Fruit fly (Drosophila melanogaster) whole organism, prepupa: ENCODE data around the gene h-cup.

Experiments used
- Blimp-1 ChIP-seq: fragments of 200-800 bp; sonication (Bioruptor generic); optimal IDR thresholded peaks from 3 replicates; lab custom pipeline; 2017; ENCODE audit warnings: missing biosample characterization, missing genetic modification characterization, mild to moderate bottlenecking, moderate library complexity, missing genetic modification reagents
- CG11294 ChIP-seq: fragments of 200-800 bp; sonication (Bioruptor generic); IDR thresholded peaks from 2 replicates; pipeline ENCODE4 v1.3.6; 2022; ENCODE audit warnings: missing biosample characterization, missing genetic modification characterization
- CG11762 ChIP-seq: fragments of 200-800 bp; sonication (Bioruptor generic); optimal IDR thresholded peaks from 3 replicates; lab custom pipeline; 2016; ENCODE audit warnings: missing biosample characterization, missing genetic modification characterization; ENCODE audit not compliant: insufficient read depth
- CG11902 ChIP-seq: fragments of 200-800 bp; sonication (Bioruptor generic); optimal IDR thresholded peaks from 3 replicates; lab custom pipeline; 2016; ENCODE audit warnings: missing biosample characterization, missing genetic modification characterization
- CG15336 ChIP-seq: fragments of 200-800 bp; sonication (Bioruptor generic); IDR thresholded peaks from 2 replicates; pipeline ENCODE4 v1.3.6; 2022; ENCODE audit warnings: missing biosample characterization, missing genetic modification characterization
- CG32006 ChIP-seq: fragments of 200-800 bp; sonication (Bioruptor generic); optimal IDR thresholded peaks from 3 replicates; lab custom pipeline; 2017; ENCODE audit warnings: missing biosample characterization, mild to moderate bottlenecking, missing genetic modification characterization
- CG3919 ChIP-seq: fragments of 200-800 bp; sonication (Bioruptor generic); optimal IDR thresholded peaks from 3 replicates; lab custom pipeline; 2016; ENCODE audit warnings: missing biosample characterization, missing genetic modification characterization
- CG4318 ChIP-seq: fragments of 200-800 bp; sonication (Bioruptor generic); optimal IDR thresholded peaks from 3 replicates; lab custom pipeline; 2017; ENCODE audit warnings: missing biosample characterization, mild to moderate bottlenecking, missing genetic modification characterization
- CG6163 ChIP-seq: fragments of 200-800 bp; sonication (Bioruptor generic); IDR thresholded peaks from 3 replicates; pipeline ENCODE4 v1.3.6; 2022; ENCODE audit warnings: missing biosample characterization, missing genetic modification characterization
- CG6276 ChIP-seq: fragments of 200-800 bp; sonication (Bioruptor generic); optimal IDR thresholded peaks from 2 replicates; lab custom pipeline; 2017; ENCODE audit warnings: missing biosample characterization, mild to moderate bottlenecking, missing genetic modification characterization
- CG6792 ChIP-seq: fragments of 200-800 bp; sonication (Bioruptor generic); optimal IDR thresholded peaks from 3 replicates; lab custom pipeline; 2016; ENCODE audit warnings: missing biosample characterization, missing genetic modification characterization
- CG6854 ChIP-seq: fragments of 200-800 bp; sonication (Bioruptor generic); optimal IDR thresholded peaks from 2 replicates; lab custom pipeline; 2017; ENCODE audit warnings: missing biosample characterization, mild to moderate bottlenecking, missing genetic modification characterization
- CG7368 ChIP-seq: fragments of 200-800 bp; sonication (Bioruptor generic); optimal IDR thresholded peaks from 3 replicates; lab custom pipeline; 2016; ENCODE audit warnings: missing biosample characterization, missing genetic modification characterization
- CG8119 ChIP-seq: fragments of 200-800 bp; sonication (Bioruptor generic); IDR thresholded peaks from 3 replicates; pipeline ENCODE4 v1.3.6; 2022; ENCODE audit warnings: missing biosample characterization, missing genetic modification characterization
- CG8319 ChIP-seq: fragments of 200-800 bp; sonication (Bioruptor generic); optimal IDR thresholded peaks from 3 replicates; lab custom pipeline; 2016; ENCODE audit warnings: missing biosample characterization, missing genetic modification characterization
- CG8632 ChIP-seq: fragments of 200-800 bp; sonication (Bioruptor generic); optimal IDR thresholded peaks from 3 replicates; lab custom pipeline; 2016; ENCODE audit warnings: missing biosample characterization, missing genetic modification characterization
- CG9139 ChIP-seq: fragments of 200-800 bp; sonication (Bioruptor generic); optimal IDR thresholded peaks from 3 replicates; lab custom pipeline; 2017; ENCODE audit warnings: missing biosample characterization, mild to moderate bottlenecking, missing genetic modification characterization
- Eip78C ChIP-seq: fragments of 200-800 bp; sonication (Bioruptor generic); peaks from one replicate; lab custom pipeline; 2016; ENCODE audit warnings: missing biosample characterization, missing genetic modification characterization
- Eip93F ChIP-seq: fragments of 200-800 bp; sonication (Bioruptor generic); optimal IDR thresholded peaks from 2 replicates; lab custom pipeline; 2016; ENCODE audit warnings: missing biosample characterization, mild to moderate bottlenecking, missing genetic modification characterization
- Ets96B ChIP-seq: fragments of 200-800 bp; optimal IDR thresholded peaks from 2 replicates; lab custom pipeline; 2019; ENCODE audit warnings: missing biosample characterization, mild to moderate bottlenecking, missing genetic modification characterization, moderate library complexity
- Gug ChIP-seq: fragments of 200-800 bp; sonication (Bioruptor generic); IDR thresholded peaks from 2 replicates; pipeline ENCODE4 v1.3.6; 2022; ENCODE audit warnings: missing biosample characterization, missing genetic modification characterization
- Hr38 ChIP-seq: sonication (Bioruptor generic); optimal IDR thresholded peaks from 2 replicates; lab custom pipeline; 2016; ENCODE audit warnings: missing biosample characterization, missing genetic modification characterization
- Hr4 ChIP-seq: fragments of 200-800 bp; sonication (Bioruptor generic); optimal IDR thresholded peaks from 3 replicates; lab custom pipeline; 2016; ENCODE audit warnings: missing biosample characterization, missing genetic modification characterization
- Lpt ChIP-seq: fragments of 200-800 bp; sonication (Bioruptor generic); optimal IDR thresholded peaks from 3 replicates; lab custom pipeline; 2016; ENCODE audit warnings: missing biosample characterization, missing genetic modification characterization
- OdsH ChIP-seq: fragments of 200-800 bp; sonication (Bioruptor generic); optimal IDR thresholded peaks from 3 replicates; lab custom pipeline; 2016; ENCODE audit warnings: missing biosample characterization, missing genetic modification characterization
- Smox ChIP-seq: fragments of 200-800 bp; sonication (Bioruptor generic); optimal IDR thresholded peaks from 3 replicates; lab custom pipeline; 2016; ENCODE audit warnings: missing biosample characterization, missing genetic modification characterization
- Sox102F ChIP-seq: fragments of 200-800 bp; sonication (Bioruptor generic); optimal IDR thresholded peaks from 2 replicates; lab custom pipeline; 2016; ENCODE audit warnings: missing biosample characterization, mild to moderate bottlenecking, missing genetic modification characterization
- Sox14 ChIP-seq: fragments of 200-800 bp; sonication (Bioruptor generic); optimal IDR thresholded peaks from 3 replicates; lab custom pipeline; 2016; ENCODE audit warnings: missing biosample characterization, missing genetic modification characterization
- Sox15 ChIP-seq: fragments of 200-800 bp; sonication (Bioruptor generic); optimal IDR thresholded peaks from 3 replicates; lab custom pipeline; 2016; ENCODE audit warnings: missing biosample characterization, missing genetic modification characterization
- achi ChIP-seq: fragments of 200-800 bp; sonication (Bioruptor generic); optimal IDR thresholded peaks from 3 replicates; lab custom pipeline; 2016; ENCODE audit warnings: missing biosample characterization, missing genetic modification characterization
- acj6 ChIP-seq: fragments of 200-800 bp; sonication (Bioruptor generic); optimal IDR thresholded peaks from 3 replicates; lab custom pipeline; 2016; ENCODE audit warnings: missing biosample characterization, missing genetic modification characterization
- dac ChIP-seq: fragments of 200-800 bp; sonication (Bioruptor generic); optimal IDR thresholded peaks from 2 replicates; lab custom pipeline; 2017; ENCODE audit warnings: missing biosample characterization, mild to moderate bottlenecking, missing genetic modification characterization
- dsx ChIP-seq: fragments of 200-800 bp; optimal IDR thresholded peaks from 3 replicates; lab custom pipeline; 2019; ENCODE audit warnings: missing biosample characterization, mild to moderate bottlenecking, missing genetic modification characterization, moderate library complexity; ENCODE audit not compliant: poor library complexity, severe bottlenecking
- eg ChIP-seq: fragments of 200-800 bp; sonication (Bioruptor generic); IDR thresholded peaks from 3 replicates; pipeline ENCODE4 v1.3.6; 2022; ENCODE audit warnings: missing biosample characterization, missing genetic modification characterization
- esn ChIP-seq: fragments of 200-800 bp; sonication (Bioruptor generic); optimal IDR thresholded peaks from 2 replicates; lab custom pipeline; 2016; ENCODE audit warnings: missing biosample characterization, mild to moderate bottlenecking, missing genetic modification characterization, moderate library complexity
- fd59A ChIP-seq: fragments of 200-800 bp; sonication (Bioruptor generic); optimal IDR thresholded peaks from 2 replicates; lab custom pipeline; 2017; ENCODE audit warnings: missing biosample characterization, mild to moderate bottlenecking, missing genetic modification characterization, missing genetic modification reagents
- fd85E ChIP-seq: fragments of 200-800 bp; sonication (Bioruptor generic); optimal IDR thresholded peaks from 3 replicates; lab custom pipeline; 2016; ENCODE audit warnings: missing biosample characterization, missing genetic modification characterization
- lz ChIP-seq: fragments of 200-800 bp; sonication (Bioruptor generic); optimal IDR thresholded peaks from 3 replicates; lab custom pipeline; 2016; ENCODE audit warnings: missing biosample characterization, missing genetic modification characterization
- net ChIP-seq: fragments of 200-800 bp; sonication (Bioruptor generic); optimal IDR thresholded peaks from 3 replicates; lab custom pipeline; 2016; ENCODE audit warnings: missing biosample characterization, missing genetic modification characterization
- pdm3 ChIP-seq: fragments of 200-800 bp; sonication (Bioruptor generic); optimal IDR thresholded peaks from 3 replicates; lab custom pipeline; 2016; ENCODE audit warnings: missing biosample characterization, missing genetic modification characterization
- salr ChIP-seq, 2 experiments: fragments of 200-800 bp; sonication (Bioruptor generic); optimal IDR thresholded peaks; 3 replicates each; lab custom pipeline; 2016 to 2018; ENCODE audit warnings: missing biosample characterization in 2 of 2, missing genetic modification characterization in 2 of 2, mild to moderate bottlenecking in 1 of 2
- svp ChIP-seq: fragments of 200-800 bp; sonication (Bioruptor generic); peaks from one replicate; lab custom pipeline; 2016; ENCODE audit warnings: missing biosample characterization, missing genetic modification characterization
- topi ChIP-seq: fragments of 200-800 bp; sonication (Bioruptor generic); optimal IDR thresholded peaks from 3 replicates; lab custom pipeline; 2016; ENCODE audit warnings: missing biosample characterization, missing genetic modification characterization

Gene h-cup

dm6 chr3R:15425638-15426487, 43.1 kb upstream of the h-cup start:
- no peak for TF ChIP-seq Sox102F (GFP tag; lab: Kevin White, UChicago)
- peak; percentile 92 for TF ChIP-seq Eip78C
- TF ChIP-seq dsx, result no peak
- peak; percentile 31 for TF ChIP-seq CG11762
- TF ChIP-seq Lpt (GFP tag; lab: Kevin White, UChicago), result peak; percentile 53
- TF ChIP-seq pdm3 (GFP tag; lab: Kevin White, UChicago), result peak; percentile 62
- TF ChIP-seq CG15336, result peak; percentile 81
- no peak for TF ChIP-seq esn (GFP tag; lab: Kevin White, UChicago)
- no peak for TF ChIP-seq CG11902 (GFP tag; lab: Kevin White, UChicago)
- no peak for TF ChIP-seq Eip93F (GFP tag; lab: Kevin White, UChicago)
- TF ChIP-seq CG6854 (GFP tag; lab: Kevin White, UChicago), result no peak
- TF ChIP-seq CG6276 (GFP tag; lab: Kevin White, UChicago), result peak; percentile 76
- peak; percentile 56 for TF ChIP-seq Gug
- TF ChIP-seq fd59A, result no peak
- peak; percentile 86 for TF ChIP-seq CG32006
- TF ChIP-seq dac, result peak; percentile 55
- TF ChIP-seq Hr4 (GFP tag; lab: Kevin White, UChicago), result peak; percentile 89
- TF ChIP-seq CG4318 (GFP tag; lab: Kevin White, UChicago), result peak; percentile 57
- no peak for TF ChIP-seq lz (GFP tag; lab: Kevin White, UChicago)
- peak; percentile 85 for TF ChIP-seq Blimp-1 (GFP tag; lab: Kevin White, UChicago)
- TF ChIP-seq acj6, result peak; percentile 66
- TF ChIP-seq CG11294 (GFP tag; lab: Robert Waterston, UW), result 0 out of 2 replicates have a peak, but pooled peaks have one; percentile 10
- no peak for TF ChIP-seq CG9139 (GFP tag; lab: Kevin White, UChicago)
- TF ChIP-seq Smox (GFP tag; lab: Kevin White, UChicago), result no peak
- TF ChIP-seq achi (GFP tag; lab: Kevin White, UChicago), result peak; percentile 50
- peak; percentile 66 for TF ChIP-seq CG6163 (GFP tag; lab: Robert Waterston, UW)
- peak; percentile 69 for TF ChIP-seq OdsH (GFP tag; lab: Kevin White, UChicago)
- peak; percentile 81 for TF ChIP-seq eg (GFP tag; lab: Robert Waterston, UW)
- TF ChIP-seq CG6792 (GFP tag; lab: Kevin White, UChicago), result peak; percentile 40
- peak; percentile 54 for TF ChIP-seq svp
- TF ChIP-seq CG3919 (GFP tag; lab: Kevin White, UChicago), result peak; percentile 64
- TF ChIP-seq Ets96B (tag; lab: Kevin White, UChicago), result no peak
- no peak for TF ChIP-seq CG7368 (GFP tag; lab: Kevin White, UChicago)
- TF ChIP-seq Sox15 (GFP tag; lab: Kevin White, UChicago), result peak; percentile 14
- TF ChIP-seq CG8119 (GFP tag; lab: Robert Waterston, UW), result peak; percentile 80
- TF ChIP-seq CG8319, result peak; percentile 3
- TF ChIP-seq net, result peak; percentile 39
- TF ChIP-seq fd85E (GFP tag; lab: Kevin White, UChicago), result no peak
- TF ChIP-seq salr (GFP tag; optimal IDR thresholded peaks at IDR 0.05; lab: Kevin White, UChicago), result peak in 1 of 2 experiments; percentile 44
- no peak for TF ChIP-seq Hr38 (GFP tag; lab: Kevin White, UChicago)
- no peak for TF ChIP-seq topi (GFP tag; lab: Kevin White, UChicago)
- TF ChIP-seq CG8632 (GFP tag; lab: Kevin White, UChicago), result peak; percentile 1
- TF ChIP-seq Sox14 (GFP tag; lab: Kevin White, UChicago), result no peak
